Fruit fly (Drosophila melanogaster): ENCODE measurements around the gene CG14958.

Gene CG14958

dm6 chr3L:3203062-3203461, 13.3 kb downstream of the CG14958 start, which contains the start of gene CG32271:
TSS of gene CG32271 (minus strand) at chr3L:3203162.
- no peak for TF ChIP-seq CG17801 (GFP tag; optimal IDR thresholded peaks at IDR 0.05; ENCODE audit: partially characterized antibody)

dm6 chr3L:3204348-3204747, 14.6 kb downstream of the CG14958 start, which contains the start of gene CG33159:
TSS of gene CG33159 (minus strand) at chr3L:3204448.
- TF ChIP-seq CG17801 (GFP tag; optimal IDR thresholded peaks at IDR 0.05; ENCODE audit: partially characterized antibody) = no peak

dm6 chr3L:3205349-3205748, 15.6 kb downstream of the CG14958 start, which contains the start of gene CG32277:
TSS of gene CG32277 (minus strand) at chr3L:3205449.
- TF ChIP-seq CG17801 (GFP tag; optimal IDR thresholded peaks at IDR 0.05; ENCODE audit: partially characterized antibody) = no peak

dm6 chr3L:3206263-3206662, 16.5 kb downstream of the CG14958 start, which contains the start of gene CG33160:
TSS of gene CG33160 (minus strand) at chr3L:3206363.
- TF ChIP-seq CG17801 (GFP tag; optimal IDR thresholded peaks at IDR 0.05; ENCODE audit: partially characterized antibody) = no peak

- TF ChIP-seq CG17801 (GFP tag; optimal IDR thresholded peaks at IDR 0.05; ENCODE audit: partially characterized antibody) = no peak
Measured at dm6 chr3L:3208895-3209294, 19.1 kb downstream of the CG14958 start, which contains the start of the genes CG32269 and CG32270. TSS of gene CG32269 (minus strand) at chr3L:3208985. TSS of gene CG32270 (minus strand) at chr3L:3208985.

dm6 chr3L:3218859-3219258, 29.1 kb downstream of the CG14958 start, which contains the start of the genes hob and nSMase:
TSS of gene hob (minus strand) at chr3L:3218920.
TSS of gene nSMase (plus strand) at chr3L:3219156.
- no peak for TF ChIP-seq CG17801 (GFP tag; optimal IDR thresholded peaks at IDR 0.05; ENCODE audit: partially characterized antibody)

- TF ChIP-seq CG17801 (GFP tag; optimal IDR thresholded peaks at IDR 0.05; ENCODE audit: partially characterized antibody) = peak; percentile 85
Measured at dm6 chr3L:3222643-3223389, 33.0 kb downstream of the CG14958 start, which contains the start of the genes RpL28 and eIF1. TSS of gene RpL28 (minus strand) at chr3L:3222960. TSS of gene eIF1 (plus strand) at chr3L:3223341.

- TF ChIP-seq CG17801 (GFP tag; optimal IDR thresholded peaks at IDR 0.05; ENCODE audit: partially characterized antibody) = no peak
Measured at dm6 chr3L:3223390-3223914, 33.7 kb downstream of the CG14958 start.

- TF ChIP-seq CG17801 (GFP tag; optimal IDR thresholded peaks at IDR 0.05; ENCODE audit: partially characterized antibody) = no peak
Measured at dm6 chr3L:3224740-3225719, 35.3 kb downstream of the CG14958 start, which contains the start of gene Larp4B. TSS of gene Larp4B (plus strand) at chr3L:3224838.

- TF ChIP-seq CG17801 (GFP tag; optimal IDR thresholded peaks at IDR 0.05; ENCODE audit: partially characterized antibody) = no peak
Measured at dm6 chr3L:3225769-3226457, 36.1 kb downstream of the CG14958 start.

- TF ChIP-seq CG17801 (GFP tag; optimal IDR thresholded peaks at IDR 0.05; ENCODE audit: partially characterized antibody) = no peak
Measured at dm6 chr3L:3226458-3226783, 36.6 kb downstream of the CG14958 start.

dm6 chr3L:3236319-3236718, 46.5 kb downstream of the CG14958 start:
- TF ChIP-seq CG17801 (GFP tag; optimal IDR thresholded peaks at IDR 0.05; ENCODE audit: partially characterized antibody) = peak; percentile 22

dm6 chr3L:3239033-3239752, 49.4 kb downstream of the CG14958 start, which contains the start of gene CG17746:
TSS of gene CG17746 (minus strand) at chr3L:3239578.
- TF ChIP-seq CG17801 (GFP tag; optimal IDR thresholded peaks at IDR 0.05; ENCODE audit: partially characterized antibody) = no peak
